Worm (Caenorhabditis elegans) whole organism, L4/young adult: ENCODE data around the gene mps-1.

ENCODE experiments used
- W03F9.2 ChIP-seq: fragments of 150-350 bp; optimal IDR thresholded peaks from 2 replicates; lab custom pipeline; 2014; ENCODE audit warnings: missing biosample characterization, missing genetic modification characterization
- dao-5 ChIP-seq: sonication (generic microtip); optimal IDR thresholded peaks from 2 replicates; lab custom pipeline; 2016; ENCODE audit warnings: missing genotype, missing genetic modification characterization, moderate library complexity, missing compliant biosample characterization
- him-1 ChIP-seq: sonication (generic microtip); optimal IDR thresholded peaks from 2 replicates; lab custom pipeline; 2016; ENCODE audit warnings: missing genotype, missing genetic modification reagents, missing genetic modification characterization, missing compliant biosample characterization

ce11 chrII:6246054-6246453, 48.1 kb downstream of the mps-1 start, which contains the start of gene lelo-1:
- TF ChIP-seq him-1 (tag; lab: Kevin White, UChicago) (no peak), dao-5 (tag; lab: Kevin White, UChicago) (no peak), W03F9.2 (tag; lab: Kevin White, UChicago) (no peak)
